Fruit fly (Drosophila melanogaster): ENCODE data around the gene CG7024.

CG7024 gene

DNA sequence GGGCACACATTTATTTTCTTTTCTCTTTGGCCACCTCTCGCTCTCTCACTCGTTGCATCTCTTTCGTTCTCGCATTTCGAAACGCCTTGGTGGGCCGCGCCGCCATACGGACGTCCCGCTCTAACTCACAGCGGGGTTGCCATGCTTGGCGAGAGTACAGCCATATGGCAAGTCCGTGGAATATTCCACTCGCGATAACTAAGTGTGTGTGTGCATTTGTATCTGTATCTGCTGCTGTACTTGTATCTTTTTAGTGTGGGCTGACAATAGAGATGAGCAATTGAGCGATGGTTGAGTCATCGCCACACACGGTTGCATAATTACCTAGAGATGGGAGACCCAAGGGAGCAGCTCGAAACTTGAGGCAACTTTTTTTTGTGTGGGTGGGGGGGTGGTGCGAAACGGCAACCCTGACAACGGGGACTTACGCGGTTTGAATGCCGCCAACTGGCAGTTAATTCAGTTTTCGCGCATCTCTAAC is 20.6 kb upstream of the CG7024 start (continued):
- TF ChIP-seq ac (GFP tag; optimal IDR thresholded peaks at IDR 0.05) (peak; percentile 20), CG4360 (GFP tag; IDR thresholded peaks at IDR 0.05) (peak; percentile 51), CG4328 (GFP tag; optimal IDR thresholded peaks at IDR 0.05) (peak; percentile 78), Hr3 (GFP tag; optimal IDR thresholded peaks at IDR 0.05) (peak; percentile 71), CG18764 (GFP tag; optimal IDR thresholded peaks at IDR 0.05) (peak; percentile 75), CG10267 (tag; optimal IDR thresholded peaks at IDR 0.05) (peak; percentile 64), cwo (GFP tag; optimal IDR thresholded peaks at IDR 0.05) (peak; percentile 72), so (GFP tag; IDR thresholded peaks at IDR 0.05) (peak; percentile 84; the same call in 2 of the 3 replicates), MBD-R2 (GFP tag; IDR thresholded peaks at IDR 0.05) (peak; percentile 81), sug (tag; optimal IDR thresholded peaks at IDR 0.05) (peak; percentile 90), sens-2 (GFP tag; IDR thresholded peaks at IDR 0.05) (peak; percentile 88), ATbp (GFP tag; optimal IDR thresholded peaks at IDR 0.05) (peak; percentile 34), Mad (GFP tag; optimal IDR thresholded peaks at IDR 0.05) (peak; percentile 80), sob (GFP tag; IDR thresholded peaks at IDR 0.05) (peak; percentile 92), Hsf (GFP tag; optimal IDR thresholded peaks at IDR 0.05) (peak; percentile 81), nmo (GFP tag; optimal IDR thresholded peaks at IDR 0.05) (peak; percentile 74), CG3838 (GFP tag; optimal IDR thresholded peaks at IDR 0.05) (peak; percentile 69), fd96Cb (tag; optimal IDR thresholded peaks at IDR 0.05) (peak; percentile 67), bigmax (GFP tag; optimal IDR thresholded peaks at IDR 0.05) (peak; percentile 6), wek (GFP tag; optimal IDR thresholded peaks at IDR 0.05) (peak; percentile 47), Doc3 (GFP tag; IDR thresholded peaks at IDR 0.05; ENCODE audit: partially characterized antibody) (peak; percentile 79), Dref (GFP tag; IDR thresholded peaks at IDR 0.05) (peak; percentile 62), CG34224 (GFP tag; IDR thresholded peaks at IDR 0.05; ENCODE audit: partially characterized antibody) (peak; percentile 74; the same call in 2 of the 3 replicates), CG14965 (GFP tag; optimal IDR thresholded peaks at IDR 0.05; ENCODE audit: borderline replicate concordance) (no peak), CG7987 (GFP tag; optimal IDR thresholded peaks at IDR 0.05) (peak; percentile 82), Hr51 (GFP tag; optimal IDR thresholded peaks at IDR 0.05) (peak; percentile 81 to 83), CG11093 (GFP tag; IDR thresholded peaks at IDR 0.05) (peak; percentile 75; the same call in 2 of the 3 replicates), HLH3B (GFP tag; IDR thresholded peaks at IDR 0.05) (peak; percentile 88), CG12744 (GFP tag; optimal IDR thresholded peaks at IDR 0.05) (peak; percentile 76), tio (GFP tag; optimal IDR thresholded peaks at IDR 0.05) (no peak), NC2β (GFP tag; optimal IDR thresholded peaks at IDR 0.05) (peak; percentile 61), CG6272 (GFP tag; IDR thresholded peaks at IDR 0.05) (peak; percentile 82), gcm2 (GFP tag; optimal IDR thresholded peaks at IDR 0.05) (peak; percentile 54), mirr (GFP tag; optimal IDR thresholded peaks at IDR 0.05) (peak; percentile 85), CG9727 (GFP tag; optimal IDR thresholded peaks at IDR 0.05) (peak; percentile 77), klu (GFP tag; IDR thresholded peaks at IDR 0.05) (peak; percentile 73), dysf (GFP tag; IDR thresholded peaks at IDR 0.05) (peak; percentile 91), twi (tag; optimal IDR thresholded peaks at IDR 0.05) (peak; percentile 90), Scr (GFP tag; IDR thresholded peaks at IDR 0.05; ENCODE audit: partially characterized antibody) (peak; percentile 86), Ets97D (GFP tag; optimal IDR thresholded peaks at IDR 0.05) (peak; percentile 89), az2 (GFP tag; optimal IDR thresholded peaks at IDR 0.05) (peak; percentile 55), CG7839 (tag; optimal IDR thresholded peaks at IDR 0.05) (peak; percentile 81), crc (GFP tag; optimal IDR thresholded peaks at IDR 0.05) (peak; percentile 53), rib (GFP tag; IDR thresholded peaks at IDR 0.05) (peak; percentile 86), Sry-δ (GFP tag; optimal IDR thresholded peaks at IDR 0.05) (peak; percentile 99), Sry-β (GFP tag; optimal IDR thresholded peaks at IDR 0.05) (peak; percentile 68), CG8290 (GFP tag; optimal IDR thresholded peaks at IDR 0.05) (peak; percentile 76), CG8290 (tag; optimal IDR thresholded peaks at IDR 0.05) (peak; percentile 8 to 97), CG2889 (GFP tag; IDR thresholded peaks at IDR 0.05) (peak; percentile 90), knrl (GFP tag; IDR thresholded peaks at IDR 0.05; ENCODE audit: partially characterized antibody) (peak; percentile 85), Optix (GFP tag; IDR thresholded peaks at IDR 0.05) (peak; percentile 89)

Data from whole organism, embryonic.